Worm (Caenorhabditis elegans): ENCODE data around the gene sra-31.

Gene sra-31

DNA sequence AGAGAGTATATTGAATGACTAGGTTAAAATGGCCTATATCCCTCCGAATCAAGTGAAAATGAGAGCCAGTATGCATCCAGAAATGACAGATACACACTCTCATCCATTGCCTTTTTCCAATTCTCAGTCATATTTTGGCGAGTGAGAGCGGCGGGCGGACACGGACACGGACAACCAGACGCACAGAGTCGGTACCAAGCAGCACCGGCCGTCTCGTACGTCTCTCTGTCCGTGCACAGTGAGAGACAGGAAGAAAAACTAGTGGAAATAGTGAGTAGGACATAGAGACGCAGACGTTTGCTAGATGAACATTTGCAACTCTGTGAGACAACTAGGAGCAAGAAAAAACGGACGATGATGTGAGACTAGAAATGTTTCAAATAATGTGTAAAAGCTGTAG is 15.0 kb downstream of the sra-31 start (continued):
- TF ChIP-seq lin-15B (tag; optimal IDR thresholded peaks at IDR 0.05), result peak; percentile 16
- no peak for TF ChIP-seq nhr-28 (tag; optimal IDR thresholded peaks at IDR 0.05)
- TF ChIP-seq lin-39 (tag; optimal IDR thresholded peaks at IDR 0.05), result peak; percentile 70
- no peak for TF ChIP-seq mml-1 (tag; optimal IDR thresholded peaks at IDR 0.05)
- TF ChIP-seq jun-1 (tag; optimal IDR thresholded peaks at IDR 0.05), result no peak
- no peak for TF ChIP-seq ceh-82 (tag; optimal IDR thresholded peaks at IDR 0.05)
- peak; percentile 55 for TF ChIP-seq nfya-1 (tag; optimal IDR thresholded peaks at IDR 0.05; ENCODE audit: insufficient read depth)
- TF ChIP-seq ZK546.5 (tag; optimal IDR thresholded peaks at IDR 0.05), result no peak
- TF ChIP-seq nhr-76 (tag; optimal IDR thresholded peaks at IDR 0.05), result no peak
- TF ChIP-seq nhr-237 (tag; optimal IDR thresholded peaks at IDR 0.05), result no peak
- TF ChIP-seq pqm-1 (tag; optimal IDR thresholded peaks at IDR 0.05), result no peak
- TF ChIP-seq nhr-77 (tag; optimal IDR thresholded peaks at IDR 0.05), result no peak
- no peak for TF ChIP-seq unc-39 (tag; optimal IDR thresholded peaks at IDR 0.05)
- no peak for TF ChIP-seq ztf-11 (tag; optimal IDR thresholded peaks at IDR 0.05)
- no peak for TF ChIP-seq nhr-23 (tag; optimal IDR thresholded peaks at IDR 0.05)

DNA sequence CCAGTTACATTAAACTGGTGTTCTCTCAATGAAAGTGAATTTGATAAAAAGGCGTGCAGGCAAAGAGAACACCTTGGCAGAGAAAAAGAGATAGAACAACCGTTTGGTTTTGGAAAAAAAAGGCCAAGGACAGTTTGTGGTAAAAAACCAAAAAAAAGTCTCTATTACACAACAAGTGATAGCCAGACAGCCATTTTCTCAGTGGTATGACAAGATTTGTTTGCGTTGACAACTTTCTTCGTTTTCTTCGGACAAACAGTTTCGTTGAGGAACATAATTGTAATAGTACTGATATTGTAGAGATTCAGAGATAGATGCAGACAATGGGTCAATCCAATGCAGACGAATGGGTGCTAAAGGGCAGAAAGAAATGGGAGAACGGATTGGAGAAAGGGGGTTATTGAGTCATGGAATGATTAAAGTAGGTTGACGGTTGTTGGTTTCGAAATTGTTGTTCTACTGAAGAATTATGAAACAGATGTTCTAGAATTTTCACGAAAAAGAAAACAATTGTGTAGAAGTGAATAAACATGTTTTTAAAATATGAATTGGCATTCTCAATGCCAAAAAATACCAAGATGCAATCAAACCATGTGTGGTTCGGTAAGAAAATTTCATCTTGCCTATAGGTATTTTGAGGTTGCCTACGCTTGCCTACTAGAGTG is 15.9 kb downstream of the sra-31 start:
- TF ChIP-seq nhr-43 (tag; optimal IDR thresholded peaks at IDR 0.05; ENCODE audit: poor library complexity, severe bottlenecking) (peak; percentile 32), elt-3 (tag; optimal IDR thresholded peaks at IDR 0.05) (peak in 1 of 3 experiments; percentile 45), aly-2 (tag; optimal IDR thresholded peaks at IDR 0.05) (no peak), egl-5 (tag; optimal IDR thresholded peaks at IDR 0.05) (peak; percentile 68), nhr-25 (tag; optimal IDR thresholded peaks at IDR 0.05) (peak; percentile 85), jun-1 (tag; optimal IDR thresholded peaks at IDR 0.05) (peak; percentile 5), pha-4 (tag; optimal IDR thresholded peaks at IDR 0.05) (peak; percentile 63), ama-1 (optimal IDR thresholded peaks at IDR 0.05) (peak; percentile 46), nhr-23 (tag; optimal IDR thresholded peaks at IDR 0.05) (peak; percentile 64), skn-1 (tag; optimal IDR thresholded peaks at IDR 0.05) (no peak)

- TF ChIP-seq nhr-67 (tag; optimal IDR thresholded peaks at IDR 0.05), result no peak
- peak; percentile 38 for TF ChIP-seq egl-5 (tag; optimal IDR thresholded peaks at IDR 0.05)
- TF ChIP-seq elt-2 (tag; optimal IDR thresholded peaks at IDR 0.05), result no peak
- TF ChIP-seq jun-1 (tag; optimal IDR thresholded peaks at IDR 0.05), result no peak
- no peak for TF ChIP-seq egl-27 (tag; optimal IDR thresholded peaks at IDR 0.05)
- no peak for TF ChIP-seq elt-3 (tag; optimal IDR thresholded peaks at IDR 0.05)
- no peak for TF ChIP-seq zag-1 (tag; optimal IDR thresholded peaks at IDR 0.05)
- peak; percentile 28 for TF ChIP-seq pha-4 (tag; optimal IDR thresholded peaks at IDR 0.05)
- TF ChIP-seq elt-1 (tag; optimal IDR thresholded peaks at IDR 0.05), result no peak
- TF ChIP-seq ztf-11 (tag; optimal IDR thresholded peaks at IDR 0.05), result no peak
- TF ChIP-seq snpc-4 (tag; optimal IDR thresholded peaks at IDR 0.05), result no peak
- TF ChIP-seq nfya-1 (tag; optimal IDR thresholded peaks at IDR 0.05; ENCODE audit: insufficient read depth), result no peak
- no peak for TF ChIP-seq ztf-4 (tag; optimal IDR thresholded peaks at IDR 0.05)
- TF ChIP-seq nhr-12 (tag; optimal IDR thresholded peaks at IDR 0.05), result no peak
- no peak for TF ChIP-seq tbx-2 (tag; optimal IDR thresholded peaks at IDR 0.05)
- TF ChIP-seq fkh-10 (GFP tag; optimal IDR thresholded peaks at IDR 0.05), result no peak
- TF ChIP-seq nhr-43 (tag; optimal IDR thresholded peaks at IDR 0.05; ENCODE audit: poor library complexity, severe bottlenecking), result no peak
- TF ChIP-seq lsy-12 (tag; optimal IDR thresholded peaks at IDR 0.05), result no peak
- no peak for TF ChIP-seq unc-39 (tag; optimal IDR thresholded peaks at IDR 0.05)
- TF ChIP-seq lin-39 (tag; optimal IDR thresholded peaks at IDR 0.05), result peak; percentile 6
- TF ChIP-seq daf-12 (tag; optimal IDR thresholded peaks at IDR 0.05), result no peak
- peak; percentile 12 for TF ChIP-seq ama-1 (optimal IDR thresholded peaks at IDR 0.05)
- TF ChIP-seq mdl-1 (tag; optimal IDR thresholded peaks at IDR 0.05), result no peak
- no peak for TF ChIP-seq aly-2 (tag; optimal IDR thresholded peaks at IDR 0.05)
- no peak for TF ChIP-seq nhr-11 (tag; optimal IDR thresholded peaks at IDR 0.05)
- TF ChIP-seq hmg-11 (tag; optimal IDR thresholded peaks at IDR 0.05), result no peak
- no peak for TF ChIP-seq fos-1 (tag; optimal IDR thresholded peaks at IDR 0.05)
- no peak for TF ChIP-seq R02D3.7 (tag; optimal IDR thresholded peaks at IDR 0.05)
- TF ChIP-seq mml-1 (tag; optimal IDR thresholded peaks at IDR 0.05), result no peak
- no peak for TF ChIP-seq ZK546.5 (tag; optimal IDR thresholded peaks at IDR 0.05)
These were observed 17.0 kb downstream of the sra-31 start, which contains the start of gene F18C5.10 for ce11 chrII:6561300-6561699. F18C5.10 (minus strand) TSS chrII:6561444.
